Worm (Caenorhabditis elegans) whole organism, L2 larva: ENCODE results near the gene ift-81.

Experiments used
- aly-2 ChIP-seq: fragments of 150-350 bp; optimal IDR thresholded peaks from 2 replicates; lab custom pipeline; 2014; ENCODE audit warnings: missing biosample characterization, missing genetic modification characterization
- ceh-16 ChIP-seq: fragments of 150-350 bp; optimal IDR thresholded peaks from 2 replicates; lab custom pipeline; 2014; ENCODE audit warnings: missing biosample characterization, missing genetic modification characterization
- lin-13 ChIP-seq: fragments of 150-350 bp; optimal IDR thresholded peaks from 2 replicates; lab custom pipeline; 2014; ENCODE audit warnings: missing biosample characterization, missing genetic modification reagents, missing genetic modification characterization
- nhr-21 ChIP-seq: fragments of 150-350 bp; optimal IDR thresholded peaks from 2 replicates; lab custom pipeline; 2014; ENCODE audit warnings: missing biosample characterization, missing genetic modification characterization
- nhr-237 ChIP-seq: fragments of 150-350 bp; optimal IDR thresholded peaks from 2 replicates; lab custom pipeline; 2014; ENCODE audit warnings: missing biosample characterization, missing genetic modification characterization

- TF ChIP-seq nhr-21 (tag; lab: Kevin White, UChicago) (no peak), aly-2 (no peak), ceh-16 (tag; lab: Kevin White, UChicago) (no peak), lin-13 (GFP tag; lab: Kevin White, UChicago) (no peak), nhr-237 (no peak)
Measured at ce11 chrX:5248754-5249153, 49.6 kb upstream of the ift-81 start.
